Fruit fly (Drosophila melanogaster) whole organism, pupa: ENCODE data around the gene nudC.

Experiments
- CG9948 ChIP-seq: fragments of 200-800 bp; sonication (Bioruptor generic); optimal IDR thresholded peaks from 2 replicates; lab custom pipeline; 2018; ENCODE audit warnings: missing biosample characterization, mild to moderate bottlenecking, missing genetic modification characterization, moderate library complexity
- D1 ChIP-seq: fragments of 200-800 bp; sonication (Bioruptor generic); optimal IDR thresholded peaks from 2 replicates; lab custom pipeline; 2018; ENCODE audit warnings: missing biosample characterization, mild to moderate bottlenecking, missing genetic modification characterization, moderate library complexity
- Pif1B ChIP-seq: fragments of 200-800 bp; sonication (Bioruptor generic); optimal IDR thresholded peaks from 3 replicates; lab custom pipeline; 2016; ENCODE audit warnings: missing biosample characterization, missing genetic modification characterization
- Snoo ChIP-seq: fragments of 200-800 bp; sonication (Bioruptor generic); optimal IDR thresholded peaks from 3 replicates; lab custom pipeline; 2017; ENCODE audit warnings: missing biosample characterization, mild to moderate bottlenecking, missing genetic modification characterization, inconsistent platforms

Gene nudC

dm6 chr3L:16867190-16867589, 62.4 kb downstream of the nudC start:
- TF ChIP-seq CG9948 (tag; lab: Kevin White, UChicago) (no peak), D1 (tag; lab: Kevin White, UChicago) (no peak), Snoo (tag; lab: Kevin White, UChicago) (no peak), Pif1B (no peak)
